Fruit fly (Drosophila melanogaster): Measurements from ENCODE around the gene Ccdc85.

Ccdc85 gene

dm6 chr2L:2999113-2999512 lies at the start of gene Ccdc85 (continued):
- TF ChIP-seq trem (tag; optimal IDR thresholded peaks at IDR 0.05) (peak; percentile 83), Nf-YA (GFP tag; IDR thresholded peaks at IDR 0.05) (0 out of 2 replicates have a peak, but pooled peaks have one; percentile 7), CG6854 (GFP tag; optimal IDR thresholded peaks at IDR 0.05) (no peak), Bgb (GFP tag; IDR thresholded peaks at IDR 0.05; ENCODE audit: partially characterized antibody) (peak; percentile 98), z (GFP tag; IDR thresholded peaks at IDR 0.05) (no peak), CG10979 (tag; optimal IDR thresholded peaks at IDR 0.05) (peak; percentile 32), CG14710 (tag; optimal IDR thresholded peaks at IDR 0.05) (peak; percentile 41), sug (tag; optimal IDR thresholded peaks at IDR 0.05) (peak; percentile 27), E2f2 (GFP tag; IDR thresholded peaks at IDR 0.05) (peak; percentile 74), nmo (GFP tag; optimal IDR thresholded peaks at IDR 0.05) (peak; percentile 15), sr (GFP tag; IDR thresholded peaks at IDR 0.05) (0 out of 3 replicates have a peak, but pooled peaks have one; percentile 18), MBD-R2 (GFP tag; IDR thresholded peaks at IDR 0.05) (peak; percentile 36; the same call in 1 of the 2 replicates), CG15479 (GFP tag; optimal IDR thresholded peaks at IDR 0.05) (no peak), pros (GFP tag; optimal IDR thresholded peaks at IDR 0.05) (no peak), CG12299 (tag; optimal IDR thresholded peaks at IDR 0.05) (no peak), CG3995 (GFP tag; optimal IDR thresholded peaks at IDR 0.05) (peak; percentile 93), lilli (GFP tag; optimal IDR thresholded peaks at IDR 0.05) (peak; percentile 22), CG15601 (tag; optimal IDR thresholded peaks at IDR 0.05) (peak; percentile 84), Sry-β (GFP tag; optimal IDR thresholded peaks at IDR 0.05) (peak; percentile 3), CG12659 (GFP tag; optimal IDR thresholded peaks at IDR 0.05) (peak; percentile 51), CG18764 (GFP tag; optimal IDR thresholded peaks at IDR 0.05) (no peak), caup (GFP tag; optimal IDR thresholded peaks at IDR 0.05; ENCODE audit: severe bottlenecking) (peak; percentile 11), unpg (GFP tag; optimal IDR thresholded peaks at IDR 0.05) (peak; percentile 25), Opbp (GFP tag; IDR thresholded peaks at IDR 0.05; ENCODE audit: partially characterized antibody) (peak; percentile 96), lbe (GFP tag; optimal IDR thresholded peaks at IDR 0.05) (peak; percentile 12), zen2 (GFP tag; IDR thresholded peaks at IDR 0.05; ENCODE audit: partially characterized antibody) (peak; percentile 98), dm (GFP tag; optimal IDR thresholded peaks at IDR 0.05) (no peak), Deaf1 (tag; optimal IDR thresholded peaks at IDR 0.05) (no peak), Mad (GFP tag; optimal IDR thresholded peaks at IDR 0.05) (peak; percentile 21), CG10654 (GFP tag; optimal IDR thresholded peaks at IDR 0.05) (no peak), CG14860 (GFP tag; IDR thresholded peaks at IDR 0.05; ENCODE audit: partially characterized antibody) (peak; percentile 97), BEAF-32 (GFP tag; optimal IDR thresholded peaks at IDR 0.05) (peak; percentile 84), CG18262 (tag; optimal IDR thresholded peaks at IDR 0.05) (peak; percentile 7), dmrt11E (tag; optimal IDR thresholded peaks at IDR 0.05) (no peak), CG13424 (tag; optimal IDR thresholded peaks at IDR 0.05) (peak; percentile 14), Nf-YB (GFP tag; optimal IDR thresholded peaks at IDR 0.05) (peak; percentile 18), Blimp-1 (GFP tag; optimal IDR thresholded peaks at IDR 0.05) (peak; percentile 24), Rfx (GFP tag; IDR thresholded peaks at IDR 0.05) (peak; percentile 19; the same call in 1 of the 2 replicates), CG17328 (GFP tag; IDR thresholded peaks at IDR 0.05) (no peak), ato (GFP tag; IDR thresholded peaks at IDR 0.05; ENCODE audit: partially characterized antibody) (peak; percentile 99), Ets97D (GFP tag; optimal IDR thresholded peaks at IDR 0.05) (peak; percentile 58), lmd (GFP tag; IDR thresholded peaks at IDR 0.05) (no peak), Oaz (GFP tag; IDR thresholded peaks at IDR 0.05) (0 out of 2 replicates have a peak, but pooled peaks have one; percentile 5), Sin3A (optimal IDR thresholded peaks at IDR 0.05) (peak; percentile 30), amos (GFP tag; IDR thresholded peaks at IDR 0.05; ENCODE audit: partially characterized antibody) (peak; percentile 96), Sox100B (GFP tag; optimal IDR thresholded peaks at IDR 0.05) (no peak), jumu (GFP tag; optimal IDR thresholded peaks at IDR 0.05) (peak; percentile 18), CG30403 (GFP tag; optimal IDR thresholded peaks at IDR 0.05) (no peak), Doc3 (GFP tag; IDR thresholded peaks at IDR 0.05; ENCODE audit: partially characterized antibody) (peak; percentile 78)

Data from whole organism, embryonic.